Worm (Caenorhabditis elegans) whole organism, early embryonic: ENCODE data around the gene sdz-26.
"Not testable (repeated sequence)": the region's sequence is repeated elsewhere in the genome, so short reads cannot be mapped to it uniquely, and the experiment has no call there.

Experiments used
- ama-1 ChIP-seq: fragments of 150-350 bp; optimal IDR thresholded peaks from 2 replicates; lab custom pipeline; 2014
- ets-7 ChIP-seq: sonication (generic microtip); optimal IDR thresholded peaks from 2 replicates; lab custom pipeline; 2016; ENCODE audit warnings: missing genotype, missing genetic modification characterization, missing compliant biosample characterization
- hnd-1 ChIP-seq: sonication (generic microtip); optimal IDR thresholded peaks from 2 replicates; lab custom pipeline; 2016; ENCODE audit warnings: missing genetic modification characterization, missing compliant biosample characterization
- pes-1 ChIP-seq: fragments of 200-800 bp; sonication (Bioruptor generic); IDR thresholded peaks from 2 replicates; pipeline ENCODE4 v1.3.6; 2022; ENCODE audit warnings: missing genetic modification reagents, missing genetic modification characterization, missing compliant biosample characterization
- tbx-11 ChIP-seq: fragments of 200-800 bp; sonication (Bioruptor generic); IDR thresholded peaks from 2 replicates; pipeline ENCODE4 v1.3.6; 2022; ENCODE audit warnings: missing genetic modification characterization, missing compliant biosample characterization

DNA sequence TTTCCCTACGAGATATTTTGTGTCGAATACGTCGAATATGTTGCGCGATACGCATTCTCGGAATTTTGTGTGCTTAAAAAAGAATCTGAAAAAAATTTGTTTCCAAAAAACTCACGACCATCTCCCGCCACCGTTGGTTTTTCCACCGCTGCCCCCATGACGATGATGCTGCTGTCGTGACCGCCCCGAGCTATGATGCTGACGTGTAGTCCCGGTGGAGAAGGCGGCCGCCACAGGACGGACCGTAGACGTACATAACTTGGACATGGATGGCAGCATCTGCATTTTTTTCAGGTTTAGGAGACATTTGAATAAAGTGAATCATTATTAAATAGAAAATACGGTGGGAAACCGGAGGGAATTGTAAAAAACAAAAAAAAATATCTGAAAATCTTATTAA is 37.4 kb upstream of the sdz-26 start, which contains the start of gene ddl-3:
- not testable (repeated sequence) for TF ChIP-seq hnd-1 (tag; lab: Kevin White, UChicago); ets-7; ama-1; pes-1; tbx-11 (GFP tag; lab: Robert Waterston, UW)
